Fruit fly (Drosophila melanogaster) whole organism, embryonic: ENCODE measurements around the gene CG5386.

ENCODE experiments used
- CG10654 ChIP-seq: fragments of 200-800 bp; sonication (Bioruptor generic); optimal IDR thresholded peaks from 2 replicates; lab custom pipeline; 2016; ENCODE audit warnings: missing biosample characterization, missing genetic modification characterization
- CG11696 ChIP-seq: fragments of 200-800 bp; sonication (Bioruptor generic); IDR thresholded peaks from 2 replicates; pipeline ENCODE4 v1.3.6; 2022; ENCODE audit warnings: missing biosample characterization, missing genetic modification characterization
- CG12104 ChIP-seq: fragments of 200-800 bp; sonication (Bioruptor generic); optimal IDR thresholded peaks from 3 replicates; lab custom pipeline; 2016; ENCODE audit warnings: missing biosample characterization, missing genetic modification characterization
- CG13296 ChIP-seq: fragments of 200-800 bp; sonication (Bioruptor generic); optimal IDR thresholded peaks from 3 replicates; lab custom pipeline; 2018; ENCODE audit warnings: missing biosample characterization, mild to moderate bottlenecking, missing genetic modification characterization
- CG14014 ChIP-seq: fragments of 200-800 bp; sonication (Bioruptor generic); IDR thresholded peaks from 2 replicates; pipeline ENCODE4 v1.3.6; 2022; ENCODE audit warnings: missing biosample characterization, missing genetic modification characterization
- CG16813 ChIP-seq: fragments of 200-800 bp; sonication (Bioruptor generic); IDR thresholded peaks from 3 replicates; pipeline ENCODE4 v1.3.6; 2022; ENCODE audit warnings: missing biosample characterization, missing genetic modification characterization; ENCODE audit not compliant: partially characterized antibody
- CG17361 ChIP-seq: fragments of 200-800 bp; sonication (Bioruptor generic); IDR thresholded peaks from 3 replicates; pipeline ENCODE4 v1.3.6; 2022; ENCODE audit warnings: missing biosample characterization, missing genetic modification characterization
- CG18262 ChIP-seq: fragments of 200-800 bp; optimal IDR thresholded peaks from 3 replicates; lab custom pipeline; 2019; ENCODE audit warnings: missing biosample characterization, mild to moderate bottlenecking, missing genetic modification characterization, moderate library complexity
- CG2202 ChIP-seq: fragments of 200-800 bp; sonication (Bioruptor generic); optimal IDR thresholded peaks from 2 replicates; lab custom pipeline; 2018; ENCODE audit warnings: missing biosample characterization, mild to moderate bottlenecking, missing genetic modification characterization
- CG2678 ChIP-seq: fragments of 200-800 bp; sonication (Bioruptor generic); optimal IDR thresholded peaks from 3 replicates; lab custom pipeline; 2019; ENCODE audit warnings: missing biosample characterization, mild to moderate bottlenecking, missing genetic modification characterization, moderate library complexity
- CG34422 ChIP-seq: fragments of 200-800 bp; sonication (Bioruptor generic); IDR thresholded peaks from 3 replicates; pipeline ENCODE4 v1.3.6; 2022; ENCODE audit warnings: missing biosample characterization, missing genetic modification characterization
- CG3838 ChIP-seq: fragments of 200-800 bp; sonication (Bioruptor generic); optimal IDR thresholded peaks from 3 replicates; lab custom pipeline; 2016; ENCODE audit warnings: missing biosample characterization, missing genetic modification characterization
- CG3995 ChIP-seq: fragments of 200-800 bp; sonication (Bioruptor generic); optimal IDR thresholded peaks from 3 replicates; lab custom pipeline; 2016; ENCODE audit warnings: missing biosample characterization, missing genetic modification characterization
- CG6272 ChIP-seq: fragments of 200-800 bp; sonication (Bioruptor generic); IDR thresholded peaks from 2 replicates; pipeline ENCODE4 v1.3.6; 2022; ENCODE audit warnings: missing biosample characterization, missing genetic modification characterization
- CG7357 ChIP-seq: fragments of 200-800 bp; sonication (Bioruptor generic); IDR thresholded peaks from 3 replicates; pipeline ENCODE4 v1.3.6; 2022; ENCODE audit warnings: missing biosample characterization, missing genetic modification characterization
- CG8924 ChIP-seq: fragments of 200-800 bp; optimal IDR thresholded peaks from 3 replicates; lab custom pipeline; 2019; ENCODE audit warnings: missing biosample characterization, mild to moderate bottlenecking, missing genetic modification characterization, moderate library complexity
- CG9727 ChIP-seq: fragments of 200-800 bp; sonication (Bioruptor generic); optimal IDR thresholded peaks from 3 replicates; lab custom pipeline; 2017; ENCODE audit warnings: missing biosample characterization, mild to moderate bottlenecking, missing genetic modification characterization
- CG9876 ChIP-seq: fragments of 200-800 bp; sonication (Bioruptor generic); optimal IDR thresholded peaks from 2 replicates; lab custom pipeline; 2016; ENCODE audit warnings: missing biosample characterization, missing genetic modification characterization
- Camta ChIP-seq: fragments of 200-800 bp; sonication (Bioruptor generic); optimal IDR thresholded peaks from 2 replicates; lab custom pipeline; 2016; ENCODE audit warnings: missing biosample characterization, missing genetic modification characterization
- D19B ChIP-seq: fragments of 200-800 bp; sonication (Bioruptor generic); optimal IDR thresholded peaks from 2 replicates; lab custom pipeline; 2017; ENCODE audit warnings: missing biosample characterization, mild to moderate bottlenecking, missing genetic modification characterization
- E2f2 ChIP-seq: fragments of 200-800 bp; sonication (Bioruptor generic); IDR thresholded peaks from 2 replicates; pipeline ENCODE4 v1.3.6; 2022; ENCODE audit warnings: missing biosample characterization, missing genetic modification characterization
- H15 ChIP-seq: fragments of 200-800 bp; sonication (Bioruptor generic); IDR thresholded peaks from 3 replicates; pipeline ENCODE4 v1.3.6; 2022; ENCODE audit warnings: missing biosample characterization, missing genetic modification characterization
- Hr3 ChIP-seq: fragments of 200-800 bp; sonication (Bioruptor generic); optimal IDR thresholded peaks from 3 replicates; lab custom pipeline; 2016; ENCODE audit warnings: missing biosample characterization, missing genetic modification characterization
- Hsf ChIP-seq: fragments of 200-800 bp; sonication (Bioruptor generic); optimal IDR thresholded peaks from 3 replicates; lab custom pipeline; 2016; ENCODE audit warnings: missing biosample characterization, missing genetic modification characterization
- MESR4 ChIP-seq: fragments of 200-800 bp; sonication (Bioruptor generic); optimal IDR thresholded peaks from 2 replicates; lab custom pipeline; 2018; ENCODE audit warnings: missing biosample characterization, mild to moderate bottlenecking, missing genetic modification characterization, moderate library complexity
- Myb ChIP-seq: fragments of 200-800 bp; sonication (Bioruptor generic); optimal IDR thresholded peaks from 2 replicates; lab custom pipeline; 2016; ENCODE audit warnings: missing biosample characterization, missing genetic modification characterization
- Neu2 ChIP-seq: fragments of 200-800 bp; sonication (Bioruptor generic); optimal IDR thresholded peaks from 3 replicates; lab custom pipeline; 2016; ENCODE audit warnings: missing biosample characterization, missing genetic modification characterization, borderline replicate concordance
- PHDP ChIP-seq: fragments of 200-800 bp; sonication (Bioruptor generic); optimal IDR thresholded peaks from 3 replicates; lab custom pipeline; 2018; ENCODE audit warnings: missing biosample characterization, mild to moderate bottlenecking, missing genetic modification characterization, moderate library complexity
- Rfx ChIP-seq: fragments of 200-800 bp; sonication (Bioruptor generic); IDR thresholded peaks from 2 replicates; pipeline ENCODE4 v1.3.6; 2022; ENCODE audit warnings: missing biosample characterization, missing genetic modification characterization
- Sry-δ ChIP-seq: fragments of 200-800 bp; sonication (Bioruptor generic); optimal IDR thresholded peaks from 2 replicates; lab custom pipeline; 2016; ENCODE audit warnings: missing biosample characterization, missing genetic modification characterization
- bsh ChIP-seq, 2 experiments: fragments of 200-800 bp; sonication (Bioruptor generic); optimal IDR thresholded peaks; 2 replicates each; lab custom pipeline; 2017 to 2018; ENCODE audit warnings: mild to moderate bottlenecking in 2 of 2, missing biosample characterization in 2 of 2, missing genetic modification characterization in 2 of 2, moderate library complexity in 1 of 2
- dmrt99B ChIP-seq: fragments of 200-800 bp; sonication (Bioruptor generic); optimal IDR thresholded peaks from 2 replicates; lab custom pipeline; 2018; ENCODE audit warnings: missing biosample characterization, mild to moderate bottlenecking, missing genetic modification characterization, moderate library complexity
- gem ChIP-seq: fragments of 200-800 bp; sonication (Bioruptor generic); optimal IDR thresholded peaks from 2 replicates; lab custom pipeline; 2019; ENCODE audit warnings: missing biosample characterization, mild to moderate bottlenecking, missing genetic modification characterization, moderate library complexity
- grn ChIP-seq: fragments of 200-800 bp; sonication (Bioruptor generic); optimal IDR thresholded peaks from 3 replicates; lab custom pipeline; 2017; ENCODE audit warnings: missing biosample characterization, missing genetic modification characterization
- h ChIP-seq: fragments of >200 bp; optimal IDR thresholded peaks from 2 replicates; lab custom pipeline; 2017
- ham ChIP-seq: fragments of 200-800 bp; sonication (Bioruptor generic); IDR thresholded peaks from 2 replicates; pipeline ENCODE4 v1.3.6; 2022; ENCODE audit warnings: missing biosample characterization, missing genetic modification characterization
- lilli ChIP-seq: fragments of 200-800 bp; sonication (Bioruptor generic); optimal IDR thresholded peaks from 3 replicates; lab custom pipeline; 2016; ENCODE audit warnings: missing biosample characterization, missing genetic modification characterization
- pita ChIP-seq: fragments of 200-800 bp; sonication (Bioruptor generic); optimal IDR thresholded peaks from 2 replicates; lab custom pipeline; 2017; ENCODE audit warnings: missing biosample characterization, mild to moderate bottlenecking, missing genetic modification characterization
- pzg ChIP-seq: fragments of 200-800 bp; sonication (Bioruptor generic); optimal IDR thresholded peaks from 3 replicates; lab custom pipeline; 2018; ENCODE audit warnings: missing biosample characterization, mild to moderate bottlenecking, missing genetic modification characterization, moderate library complexity
- sc ChIP-seq, 3 experiments: fragments of >200 bp in 2 of 3; fragments of 200-800 bp in 1 of 3; sonication (Bioruptor generic) in 1 of 3; optimal IDR thresholded peaks; 2 replicates in 2 of 3; 3 replicates in 1 of 3; lab custom pipeline; 2017; ENCODE audit warnings: mild to moderate bottlenecking in 1 of 3, missing biosample characterization in 1 of 3, missing genetic modification characterization in 1 of 3, missing genetic modification reagents in 1 of 3
- sima ChIP-seq: fragments of 200-800 bp; sonication (Bioruptor generic); optimal IDR thresholded peaks from 2 replicates; lab custom pipeline; 2016; ENCODE audit warnings: missing biosample characterization, missing genetic modification characterization
- sna ChIP-seq: fragments of 200-800 bp; sonication (Bioruptor generic); IDR thresholded peaks from 2 replicates; pipeline ENCODE4 v1.3.6; 2022; ENCODE audit warnings: missing biosample characterization, missing genetic modification characterization; ENCODE audit not compliant: partially characterized antibody
- sqz ChIP-seq: fragments of 200-800 bp; sonication (Bioruptor generic); optimal IDR thresholded peaks from 3 replicates; lab custom pipeline; 2018; ENCODE audit warnings: missing biosample characterization, mild to moderate bottlenecking, missing genetic modification characterization
- tin ChIP-seq: fragments of 200-800 bp; sonication (Bioruptor generic); optimal IDR thresholded peaks from 3 replicates; lab custom pipeline; 2016; ENCODE audit warnings: missing biosample characterization, missing genetic modification characterization
- vfl ChIP-seq: fragments of 200-800 bp; sonication (Bioruptor generic); optimal IDR thresholded peaks from 2 replicates; lab custom pipeline; 2016; ENCODE audit warnings: missing biosample characterization, missing genetic modification characterization
- vnd ChIP-seq: fragments of 200-800 bp; sonication (Bioruptor generic); IDR thresholded peaks from 3 replicates; pipeline ENCODE4 v1.3.6; 2022; ENCODE audit warnings: missing biosample characterization, missing genetic modification characterization; ENCODE audit not compliant: partially characterized antibody
- vvl ChIP-seq: fragments of 200-800 bp; sonication (Bioruptor generic); IDR thresholded peaks from 2 replicates; pipeline ENCODE4 v1.3.6; 2022; ENCODE audit warnings: missing biosample characterization, missing genetic modification characterization
- zfh1 ChIP-seq: fragments of 200-800 bp; sonication (Bioruptor generic); IDR thresholded peaks from 3 replicates; pipeline ENCODE4 v1.3.6; 2022; ENCODE audit warnings: missing biosample characterization, missing genetic modification characterization

CG5386 gene

dm6 chr3R:22367126-22368076 lies 25.4 kb upstream of the CG5386 start, which contains the start of the genes Polr3F and PyK (continued):
- TF ChIP-seq CG2678, result peak; percentile 46
- peak; percentile 25; the same call in 1 of the 2 replicates for TF ChIP-seq vvl (GFP tag; lab: Robert Waterston, UW)
- TF ChIP-seq sima, result no peak
- peak; percentile 56 for TF ChIP-seq PHDP (tag; lab: Kevin White, UChicago)
- peak; percentile 56 for TF ChIP-seq lilli (GFP tag; lab: Kevin White, UChicago)
- TF ChIP-seq h, result no peak
- TF ChIP-seq grn (GFP tag; lab: Kevin White, UChicago), result no peak
- peak; percentile 34 for TF ChIP-seq CG18262 (tag; lab: Kevin White, UChicago)
- no peak for TF ChIP-seq Sry-δ (GFP tag; lab: Kevin White, UChicago)
- TF ChIP-seq bsh (GFP tag; optimal IDR thresholded peaks at IDR 0.05; lab: Kevin White, UChicago), result peak in 1 of 2 experiments; percentile 46
- TF ChIP-seq sqz (GFP tag; lab: Kevin White, UChicago), result peak; percentile 33
- no peak for TF ChIP-seq ham
- peak; percentile 60 for TF ChIP-seq pzg (GFP tag; lab: Kevin White, UChicago)
- TF ChIP-seq CG16813 (GFP tag; lab: Robert Waterston, UW), result no peak
- TF ChIP-seq CG2202 (tag; lab: Kevin White, UChicago), result peak; percentile 15
- TF ChIP-seq CG11696 (GFP tag; lab: Robert Waterston, UW), result no peak
- TF ChIP-seq CG14014, result peak; percentile 48; the same call in 1 of the 2 replicates
- peak; percentile 55; the same call in 2 of the 3 replicates for TF ChIP-seq CG17361 (GFP tag; lab: Robert Waterston, UW)
- TF ChIP-seq CG7357, result no peak
- peak; percentile 6 for TF ChIP-seq D19B
- TF ChIP-seq Myb (GFP tag; lab: Kevin White, UChicago), result peak; percentile 69
- peak; percentile 46 for TF ChIP-seq Camta (GFP tag; lab: Kevin White, UChicago)
- peak; percentile 29 for TF ChIP-seq CG12104 (GFP tag; lab: Kevin White, UChicago)
- TF ChIP-seq Hr3 (GFP tag; lab: Kevin White, UChicago), result no peak
- TF ChIP-seq CG13296 (GFP tag; lab: Kevin White, UChicago), result peak; percentile 4
- TF ChIP-seq MESR4 (GFP tag; lab: Kevin White, UChicago), result peak; percentile 27
- TF ChIP-seq CG34422 (GFP tag; lab: Robert Waterston, UW), result 0 out of 3 replicates have a peak, but pooled peaks have one; percentile 1
- no peak for TF ChIP-seq Rfx
- no peak for TF ChIP-seq CG6272 (GFP tag; lab: Robert Waterston, UW)
- peak; percentile 5 for TF ChIP-seq CG10654 (GFP tag; lab: Kevin White, UChicago)
- no peak for TF ChIP-seq CG9876
- TF ChIP-seq sc (optimal IDR thresholded peaks at IDR 0.05; lab: Kevin White, UChicago), result no peak
- TF ChIP-seq sc (GFP tag; optimal IDR thresholded peaks at IDR 0.05; lab: Kevin White, UChicago), result no peak
- peak; percentile 71 for TF ChIP-seq E2f2 (GFP tag; lab: Robert Waterston, UW)
- TF ChIP-seq sna (GFP tag; lab: Robert Waterston, UW), result 0 out of 2 replicates have a peak, but pooled peaks have one; percentile 17
- no peak for TF ChIP-seq Neu2 (GFP tag; lab: Kevin White, UChicago)
- TF ChIP-seq zfh1, result no peak
- TF ChIP-seq dmrt99B (tag; lab: Kevin White, UChicago), result peak; percentile 3
- peak; percentile 93 for TF ChIP-seq CG3995 (GFP tag; lab: Kevin White, UChicago)
- no peak for TF ChIP-seq vnd (GFP tag; lab: Robert Waterston, UW)
- TF ChIP-seq pita (GFP tag; lab: Kevin White, UChicago), result no peak
- TF ChIP-seq CG8924 (tag; lab: Kevin White, UChicago), result peak; percentile 34
- TF ChIP-seq H15 (GFP tag; lab: Robert Waterston, UW), result no peak
- TF ChIP-seq vfl, result no peak
- TF ChIP-seq Hsf, result peak; percentile 22
- TF ChIP-seq gem (tag; lab: Kevin White, UChicago), result peak; percentile 59
- peak; percentile 41 for TF ChIP-seq CG9727
- TF ChIP-seq CG3838 (GFP tag; lab: Kevin White, UChicago), result peak; percentile 26
- peak; percentile 24 for TF ChIP-seq tin (GFP tag; lab: Kevin White, UChicago)
